Fruit fly (Drosophila melanogaster): ENCODE results near the gene CG11251.

DNA sequence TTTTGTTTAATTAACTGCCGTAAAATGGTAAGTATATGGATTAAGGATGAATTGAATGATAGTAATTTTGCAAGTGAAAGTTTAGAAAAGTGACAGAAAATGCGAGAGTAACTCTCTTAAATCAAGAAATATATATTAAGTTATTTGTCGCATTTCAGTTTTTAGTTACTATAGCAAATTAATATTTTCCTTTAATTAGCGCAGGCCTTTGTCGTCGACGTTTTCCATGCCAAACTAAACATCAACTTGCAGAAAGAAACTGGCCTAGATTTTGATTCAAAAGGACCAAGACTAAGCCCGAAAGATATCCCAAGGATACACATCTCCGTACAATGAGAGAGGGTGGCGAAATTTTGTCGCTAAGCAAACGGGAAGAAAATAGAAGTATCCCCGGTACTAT is 2.6 kb downstream of the CG11251 start, which contains the start of gene CG17300:
- no peak for TF ChIP-seq CG8478 (optimal IDR thresholded peaks at IDR 0.05)
- TF ChIP-seq CTCF (optimal IDR thresholded peaks at IDR 0.05) = no peak
